Fruit fly (Drosophila melanogaster): ENCODE data around the gene Vps45.

Vps45 gene

dm6 chr3R:9563240-9563992 lies at the start of gene Vps45, which contains the start of gene CG9393 (continued):
- TF ChIP-seq al (GFP tag; IDR thresholded peaks at IDR 0.05) (peak; percentile 67), Lpt (GFP tag; optimal IDR thresholded peaks at IDR 0.05) (no peak), Blimp-1 (GFP tag; optimal IDR thresholded peaks at IDR 0.05) (no peak), salm (tag; optimal IDR thresholded peaks at IDR 0.05) (no peak), oc (tag; optimal IDR thresholded peaks at IDR 0.05) (no peak), CG3065 (GFP tag; optimal IDR thresholded peaks at IDR 0.05) (peak; percentile 48), Lim3 (GFP tag; IDR thresholded peaks at IDR 0.05) (no peak), PHDP (tag; optimal IDR thresholded peaks at IDR 0.05) (peak; percentile 55), Mad (GFP tag; optimal IDR thresholded peaks at IDR 0.05) (peak; percentile 72), caup (GFP tag; optimal IDR thresholded peaks at IDR 0.05; ENCODE audit: severe bottlenecking) (peak; percentile 43), CG9817 (tag; optimal IDR thresholded peaks at IDR 0.05) (peak; percentile 71), CHES-1-like (GFP tag; optimal IDR thresholded peaks at IDR 0.05) (peak; percentile 54), CG15479 (GFP tag; optimal IDR thresholded peaks at IDR 0.05) (no peak), Sox102F (GFP tag; optimal IDR thresholded peaks at IDR 0.05) (no peak), CG7987 (GFP tag; optimal IDR thresholded peaks at IDR 0.05) (no peak), shn (GFP tag; optimal IDR thresholded peaks at IDR 0.05) (peak; percentile 52), mld (GFP tag; IDR thresholded peaks at IDR 0.05; ENCODE audit: partially characterized antibody) (peak; percentile 89), Vsx1 (GFP tag; optimal IDR thresholded peaks at IDR 0.05) (no peak), lov (optimal IDR thresholded peaks at IDR 0.05) (no peak), lov (GFP tag; IDR thresholded peaks at IDR 0.05) (no peak), nmo (GFP tag; optimal IDR thresholded peaks at IDR 0.05) (peak; percentile 86), CG11456 (GFP tag; IDR thresholded peaks at IDR 0.05) (no peak), yki (optimal IDR thresholded peaks at IDR 0.05) (no peak), trh (GFP tag; optimal IDR thresholded peaks at IDR 0.05) (peak; percentile 16), CG9215 (GFP tag; IDR thresholded peaks at IDR 0.05) (peak; percentile 63), ranshi (GFP tag; IDR thresholded peaks at IDR 0.05) (peak; percentile 36; the same call in 1 of the 2 replicates), CG10431 (GFP tag; optimal IDR thresholded peaks at IDR 0.05) (no peak), zfh2 (GFP tag; optimal IDR thresholded peaks at IDR 0.05) (peak; percentile 79), CG16813 (GFP tag; IDR thresholded peaks at IDR 0.05; ENCODE audit: partially characterized antibody) (peak; percentile 95), CG11247 (GFP tag; IDR thresholded peaks at IDR 0.05) (no peak), pb (GFP tag; optimal IDR thresholded peaks at IDR 0.05) (no peak), Hey (tag; optimal IDR thresholded peaks at IDR 0.05) (no peak), so (GFP tag; IDR thresholded peaks at IDR 0.05) (no peak), BEAF-32 (GFP tag; optimal IDR thresholded peaks at IDR 0.05) (peak; percentile 98), tup (GFP tag; optimal IDR thresholded peaks at IDR 0.05) (peak; percentile 25), CG17186 (GFP tag; optimal IDR thresholded peaks at IDR 0.05) (peak; percentile 60), CG15514 (GFP tag; optimal IDR thresholded peaks at IDR 0.05) (peak; percentile 67), btn (GFP tag; optimal IDR thresholded peaks at IDR 0.05) (no peak), CG11696 (GFP tag; IDR thresholded peaks at IDR 0.05) (no peak), ham (GFP tag; IDR thresholded peaks at IDR 0.05) (no peak), NFAT (GFP tag; IDR thresholded peaks at IDR 0.05) (peak; percentile 35; the same call in 1 of the 2 replicates), twi (tag; optimal IDR thresholded peaks at IDR 0.05) (peak; percentile 67), Hmx (GFP tag; optimal IDR thresholded peaks at IDR 0.05) (no peak), CG17568 (GFP tag; optimal IDR thresholded peaks at IDR 0.05) (no peak), CG11723 (GFP tag; optimal IDR thresholded peaks at IDR 0.05) (no peak), dysf (GFP tag; IDR thresholded peaks at IDR 0.05) (0 out of 3 replicates have a peak, but pooled peaks have one; percentile 16), fu2 (GFP tag; optimal IDR thresholded peaks at IDR 0.05) (peak; percentile 71), Rfx (GFP tag; IDR thresholded peaks at IDR 0.05) (peak; percentile 64), CG7357 (GFP tag; IDR thresholded peaks at IDR 0.05) (no peak), Ets97D (GFP tag; optimal IDR thresholded peaks at IDR 0.05) (peak; percentile 77)

Data from whole organism, embryonic.